Worm (Caenorhabditis elegans): ENCODE data around the gene nep-21.
A peak's percentile ranks its signal among the peaks of the same experiment; 100 is the strongest.

nep-21 gene

DNA sequence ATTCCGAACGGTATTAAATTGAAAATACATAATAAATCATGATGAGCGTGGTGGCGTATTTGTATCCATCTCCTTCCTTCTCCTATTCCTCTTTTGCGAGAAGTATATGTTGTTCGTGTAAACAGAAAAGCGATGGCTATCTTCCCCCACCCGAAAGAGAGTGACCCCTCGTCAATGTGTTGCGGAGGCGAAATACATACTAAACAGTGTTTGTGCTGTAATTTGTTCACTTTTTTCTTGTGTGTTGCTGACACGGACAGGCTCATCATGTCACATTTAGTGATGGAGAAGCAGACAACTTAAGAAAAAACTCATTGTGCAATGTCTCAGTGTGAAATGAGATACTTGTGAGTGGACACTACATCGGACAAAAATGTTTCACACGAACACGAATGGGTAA lies 5.4 kb upstream of the nep-21 start:
- TF ChIP-seq unc-55 (GFP tag; optimal IDR thresholded peaks at IDR 0.05) = no peak
- no peak for TF ChIP-seq C34F6.9 (tag; optimal IDR thresholded peaks at IDR 0.05)
- no peak for TF ChIP-seq nhr-25 (tag; optimal IDR thresholded peaks at IDR 0.05)
- TF ChIP-seq fos-1 (tag; optimal IDR thresholded peaks at IDR 0.05) = peak; percentile 4

DNA sequence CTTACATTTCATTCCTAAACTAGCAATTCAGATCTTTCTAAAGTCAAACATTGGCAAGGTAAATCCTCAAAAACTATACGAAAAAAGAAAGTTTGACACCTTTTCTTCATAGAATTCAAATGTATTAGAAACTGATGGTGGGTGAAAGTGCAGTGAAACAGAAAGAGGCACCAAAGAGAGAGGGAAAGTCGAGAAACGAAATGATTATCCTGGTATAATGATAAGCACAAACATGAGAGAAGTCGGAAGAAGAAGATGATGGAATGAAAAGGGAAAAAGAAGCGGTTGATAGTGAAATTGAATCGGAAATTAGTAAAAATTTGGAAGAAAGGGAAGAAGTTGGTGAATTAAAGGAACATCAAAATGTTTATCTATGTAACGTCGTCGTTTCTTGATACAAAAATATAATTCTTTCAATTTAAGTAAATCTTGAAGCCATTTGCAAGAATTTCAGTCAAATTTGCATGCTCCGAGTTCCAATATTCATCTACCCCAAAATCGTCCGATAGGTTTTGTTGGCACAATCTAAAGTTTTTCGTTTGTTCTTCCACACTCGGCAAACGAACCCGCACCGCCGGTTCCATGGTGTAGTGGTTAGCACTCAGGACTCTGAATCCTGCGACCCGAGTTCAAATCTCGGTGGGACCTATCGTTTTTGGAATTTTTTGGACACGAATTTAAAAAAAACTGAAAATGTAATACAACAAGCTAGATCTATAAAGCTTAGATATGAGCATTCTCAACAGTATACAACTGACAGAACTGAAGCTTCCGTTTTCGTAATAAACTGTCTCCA lies 4.7 kb upstream of the nep-21 start:
- no peak for TF ChIP-seq F13H6.1 (tag; optimal IDR thresholded peaks at IDR 0.05)
- no peak for TF ChIP-seq mdl-1 (tag; optimal IDR thresholded peaks at IDR 0.05)
- no peak for TF ChIP-seq zag-1 (tag; optimal IDR thresholded peaks at IDR 0.05)
- TF ChIP-seq nhr-129 (tag; optimal IDR thresholded peaks at IDR 0.05) = no peak
- TF ChIP-seq mbf-1 (tag; optimal IDR thresholded peaks at IDR 0.05) = no peak
- no peak for TF ChIP-seq Y55F3AM.14 (GFP tag; optimal IDR thresholded peaks at IDR 0.05)
- no peak for TF ChIP-seq dmd-4 (tag; optimal IDR thresholded peaks at IDR 0.05)
- TF ChIP-seq nhr-11 (tag; optimal IDR thresholded peaks at IDR 0.05) = no peak
- no peak for TF ChIP-seq unc-55 (GFP tag; optimal IDR thresholded peaks at IDR 0.05)
- no peak for TF ChIP-seq mab-5 (tag; optimal IDR thresholded peaks at IDR 0.05)
- no peak for TF ChIP-seq R02D3.7 (tag; optimal IDR thresholded peaks at IDR 0.05)
- no peak for TF ChIP-seq sma-3 (GFP tag; optimal IDR thresholded peaks at IDR 0.05)
- no peak for TF ChIP-seq egl-27 (tag; optimal IDR thresholded peaks at IDR 0.05)

DNA sequence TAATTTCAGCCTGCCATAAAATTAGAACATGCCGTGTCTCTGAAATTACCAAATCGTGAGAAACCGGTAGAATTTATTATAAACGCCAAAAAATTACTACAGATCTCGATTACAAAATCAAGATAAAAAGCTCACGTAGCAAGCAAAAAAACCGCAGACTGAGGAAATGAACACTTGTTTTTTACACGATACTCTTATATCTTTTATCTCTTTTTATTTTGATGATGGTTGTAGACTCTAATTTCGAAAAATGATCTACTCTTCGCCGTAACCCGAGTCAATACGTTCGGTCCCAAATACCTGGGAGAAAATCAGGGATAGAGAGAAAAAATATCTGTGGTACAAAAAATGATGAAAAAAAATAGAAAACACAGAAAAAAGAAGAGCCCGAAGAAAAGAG lies 3.1 kb downstream of the nep-21 start:
- TF ChIP-seq peb-1 (tag; optimal IDR thresholded peaks at IDR 0.05) (no peak), ceh-16 (tag; optimal IDR thresholded peaks at IDR 0.05) (no peak), lsy-2 (tag; optimal IDR thresholded peaks at IDR 0.05) (no peak), elt-3 (tag; optimal IDR thresholded peaks at IDR 0.05) (no peak), nhr-21 (tag; optimal IDR thresholded peaks at IDR 0.05) (no peak), lin-13 (GFP tag; optimal IDR thresholded peaks at IDR 0.05) (no peak), sma-3 (GFP tag; optimal IDR thresholded peaks at IDR 0.05) (no peak), nhr-23 (tag; optimal IDR thresholded peaks at IDR 0.05) (no peak)

DNA sequence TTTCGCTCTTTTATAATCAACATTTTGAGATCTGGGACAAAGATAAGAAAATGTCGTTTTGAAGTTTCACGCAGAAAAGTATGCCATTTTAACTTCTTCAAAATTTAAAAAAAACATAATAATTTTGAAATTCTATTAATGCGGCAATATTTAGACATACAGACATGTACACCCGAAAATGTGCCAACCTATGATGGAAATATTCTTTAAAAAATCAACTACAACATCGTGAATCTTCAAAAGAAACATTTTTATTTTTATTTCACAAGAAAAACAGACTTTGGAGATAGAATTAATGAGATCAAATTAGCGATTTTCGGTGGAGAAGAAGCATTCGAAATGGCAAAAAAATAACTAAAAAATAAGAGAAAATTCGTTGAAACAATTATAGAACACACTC lies 11.2 kb downstream of the nep-21 start, which contains the start of gene T16A9.5:
Gene T16A9.5, minus strand, starts transcription at position 101 of the 400 bp plus-strand sequence.
- no peak for TF ChIP-seq nhr-21 (tag; optimal IDR thresholded peaks at IDR 0.05)
- TF ChIP-seq zag-1 (tag; optimal IDR thresholded peaks at IDR 0.05) = no peak
- TF ChIP-seq R02D3.7 (tag; optimal IDR thresholded peaks at IDR 0.05) = no peak
- TF ChIP-seq mab-5 (tag; optimal IDR thresholded peaks at IDR 0.05) = no peak
- no peak for TF ChIP-seq nhr-6 (tag; optimal IDR thresholded peaks at IDR 0.05)
- TF ChIP-seq nhr-237 (tag; optimal IDR thresholded peaks at IDR 0.05) = no peak
- no peak for TF ChIP-seq fos-1 (tag; optimal IDR thresholded peaks at IDR 0.05)
- no peak for TF ChIP-seq elt-1 (tag; optimal IDR thresholded peaks at IDR 0.05)
- no peak for TF ChIP-seq ZK546.5 (tag; optimal IDR thresholded peaks at IDR 0.05)
- TF ChIP-seq lin-13 (GFP tag; optimal IDR thresholded peaks at IDR 0.05) = no peak
- no peak for TF ChIP-seq unc-55 (GFP tag; optimal IDR thresholded peaks at IDR 0.05)
- no peak for TF ChIP-seq sma-3 (GFP tag; optimal IDR thresholded peaks at IDR 0.05)
- TF ChIP-seq egl-27 (tag; optimal IDR thresholded peaks at IDR 0.05) = no peak
- TF ChIP-seq elt-3 (tag; optimal IDR thresholded peaks at IDR 0.05) = no peak
- no peak for TF ChIP-seq skn-1 (tag; optimal IDR thresholded peaks at IDR 0.05)
- no peak for TF ChIP-seq blmp-1 (tag; optimal IDR thresholded peaks at IDR 0.05; ENCODE audit: insufficient read depth)
- TF ChIP-seq peb-1 (tag; optimal IDR thresholded peaks at IDR 0.05) = no peak
- no peak for TF ChIP-seq Y55F3AM.14 (GFP tag; optimal IDR thresholded peaks at IDR 0.05)
- TF ChIP-seq unc-62 (GFP tag; optimal IDR thresholded peaks at IDR 0.05) = no peak

DNA sequence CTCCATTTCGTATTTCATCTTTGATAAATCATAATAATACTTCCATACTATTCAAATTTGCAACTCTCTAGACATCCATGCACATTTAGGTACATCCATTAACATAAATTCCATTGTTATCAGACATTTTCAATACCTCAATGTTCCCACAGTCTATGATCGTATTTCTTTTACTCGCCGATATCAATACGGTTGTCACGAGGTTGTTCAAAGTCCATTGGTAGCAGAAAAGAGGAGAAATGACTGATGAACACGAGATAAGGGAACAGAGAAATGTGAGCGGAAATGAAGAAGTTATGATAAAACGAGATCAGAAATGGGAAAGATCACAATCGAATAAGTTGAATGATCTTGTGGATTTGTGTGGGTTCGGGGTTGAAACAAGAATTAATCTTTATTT lies 13.5 kb downstream of the nep-21 start:
- no peak for TF ChIP-seq zag-1 (tag; optimal IDR thresholded peaks at IDR 0.05)
- TF ChIP-seq crh-2 (tag; optimal IDR thresholded peaks at IDR 0.05) = peak; percentile 65
- TF ChIP-seq ztf-11 (tag; optimal IDR thresholded peaks at IDR 0.05) = no peak
- TF ChIP-seq snpc-4 (tag; optimal IDR thresholded peaks at IDR 0.05) = no peak
- TF ChIP-seq mbf-1 (tag; optimal IDR thresholded peaks at IDR 0.05) = no peak
- no peak for TF ChIP-seq Y55F3AM.14 (GFP tag; optimal IDR thresholded peaks at IDR 0.05)
- TF ChIP-seq R02D3.7 (tag; optimal IDR thresholded peaks at IDR 0.05) = no peak
- no peak for TF ChIP-seq nhr-6 (tag; optimal IDR thresholded peaks at IDR 0.05)
- TF ChIP-seq lin-11 (tag; optimal IDR thresholded peaks at IDR 0.05) = no peak
- TF ChIP-seq blmp-1 (tag; optimal IDR thresholded peaks at IDR 0.05; ENCODE audit: insufficient read depth) = peak; percentile 51
- TF ChIP-seq nhr-25 (tag; optimal IDR thresholded peaks at IDR 0.05) = no peak
- no peak for TF ChIP-seq alr-1 (tag; optimal IDR thresholded peaks at IDR 0.05)
- no peak for TF ChIP-seq ztf-4 (tag; optimal IDR thresholded peaks at IDR 0.05)
- no peak for TF ChIP-seq unc-62 (GFP tag; optimal IDR thresholded peaks at IDR 0.05)
- no peak for TF ChIP-seq ZK546.5 (tag; optimal IDR thresholded peaks at IDR 0.05)
- TF ChIP-seq elt-3 (tag; optimal IDR thresholded peaks at IDR 0.05) = no peak
- no peak for TF ChIP-seq ztf-1 (GFP tag; conservative IDR thresholded peaks at IDR 0.05)
- no peak for TF ChIP-seq mdl-1 (tag; optimal IDR thresholded peaks at IDR 0.05)
- TF ChIP-seq gmeb-1 (tag; optimal IDR thresholded peaks at IDR 0.05) = peak; percentile 53
- no peak for TF ChIP-seq unc-55 (GFP tag; optimal IDR thresholded peaks at IDR 0.05)
- TF ChIP-seq sma-9 (GFP tag; optimal IDR thresholded peaks at IDR 0.05) = peak; percentile 76
- TF ChIP-seq sma-9 (tag; optimal IDR thresholded peaks at IDR 0.05) = no peak
- TF ChIP-seq nhr-77 (tag; optimal IDR thresholded peaks at IDR 0.05) = no peak
- TF ChIP-seq nhr-129 (tag; optimal IDR thresholded peaks at IDR 0.05) = no peak
- TF ChIP-seq nhr-11 (tag; optimal IDR thresholded peaks at IDR 0.05) = no peak
- TF ChIP-seq fos-1 (tag; optimal IDR thresholded peaks at IDR 0.05) = peak; percentile 78
- no peak for TF ChIP-seq egl-27 (tag; optimal IDR thresholded peaks at IDR 0.05)
- peak; percentile 70 for TF ChIP-seq nhr-21 (tag; optimal IDR thresholded peaks at IDR 0.05)
- no peak for TF ChIP-seq ceh-16 (tag; optimal IDR thresholded peaks at IDR 0.05)
- TF ChIP-seq dmd-4 (tag; optimal IDR thresholded peaks at IDR 0.05) = no peak
